Worm (Caenorhabditis elegans) whole organism, L1 larva: ENCODE measurements around the gene clc-9.
A peak's percentile ranks its signal among the peaks of the same experiment; 100 is the strongest.

Experiments used
- C04F5.9 ChIP-seq: sonication (generic microtip); optimal IDR thresholded peaks from 2 replicates; lab custom pipeline; 2016; ENCODE audit warnings: missing genetic modification characterization, missing compliant biosample characterization
- C16A3.4 ChIP-seq: fragments of 150-350 bp; optimal IDR thresholded peaks from 2 replicates; lab custom pipeline; 2014; ENCODE audit warnings: missing biosample characterization, missing genetic modification characterization
- C34B4.2 ChIP-seq: sonication (generic microtip); optimal IDR thresholded peaks from 2 replicates; lab custom pipeline; 2017; ENCODE audit warnings: mild to moderate bottlenecking, missing genetic modification characterization, missing compliant biosample characterization
- F16B12.6 ChIP-seq: fragments of 150-350 bp; optimal IDR thresholded peaks from 2 replicates; lab custom pipeline; 2014; ENCODE audit warnings: missing biosample characterization, missing genetic modification characterization
- Y116A8C.19 ChIP-seq: sonication (generic microtip); optimal IDR thresholded peaks from 2 replicates; lab custom pipeline; 2016; ENCODE audit warnings: missing compliant biosample characterization, missing genetic modification characterization, borderline replicate concordance
- aha-1 ChIP-seq: fragments of 150-350 bp; optimal IDR thresholded peaks from 2 replicates; lab custom pipeline; 2014; ENCODE audit warnings: missing biosample characterization, missing genetic modification characterization
- alr-1 ChIP-seq: fragments of 200-800 bp; sonication (Bioruptor generic); optimal IDR thresholded peaks from 2 replicates; lab custom pipeline; 2018; ENCODE audit warnings: borderline replicate concordance, mild to moderate bottlenecking, missing genetic modification characterization, missing compliant biosample characterization
- aly-2 ChIP-seq: fragments of 150-350 bp; optimal IDR thresholded peaks from 2 replicates; lab custom pipeline; 2014; ENCODE audit warnings: missing biosample characterization, missing genetic modification characterization
- ama-1 ChIP-seq: fragments of 150-350 bp; optimal IDR thresholded peaks from 2 replicates; lab custom pipeline; 2014
- ceh-82 ChIP-seq, 3 experiments: fragments of 150-350 bp in 1 of 3; sonication (generic microtip) in 2 of 3; optimal IDR thresholded peaks; 2 replicates each; lab custom pipeline; 2014 to 2017; ENCODE audit warnings: missing biosample characterization in 3 of 3, missing genetic modification characterization in 3 of 3
- ceh-90 ChIP-seq: sonication (generic microtip); optimal IDR thresholded peaks from 2 replicates; lab custom pipeline; 2016; ENCODE audit warnings: missing genetic modification characterization, missing compliant biosample characterization
- dpl-1 ChIP-seq, 3 experiments: fragments of 150-350 bp in 2 of 3; sonication (generic microtip) in 1 of 3; optimal IDR thresholded peaks; 2 replicates each; lab custom pipeline; 2014 to 2017; ENCODE audit warnings: missing biosample characterization in 3 of 3, missing genetic modification characterization in 3 of 3, missing genetic modification reagents in 3 of 3
- efl-1 ChIP-seq, 4 experiments: fragments of 150-350 bp; optimal IDR thresholded peaks in 3 of 4; peaks in 1 of 4; 1 replicate in 1 of 4; 2 replicates in 3 of 4; lab custom pipeline; 2014; ENCODE audit warnings: missing biosample characterization in 2 of 4, missing genetic modification characterization in 2 of 4, missing genetic modification reagents in 2 of 4
- efl-3 ChIP-seq: fragments of 200-800 bp; sonication (Bioruptor generic); optimal IDR thresholded peaks from 2 replicates; lab custom pipeline; 2018; ENCODE audit warnings: mild to moderate bottlenecking, missing genetic modification characterization, missing compliant biosample characterization
- egl-13 ChIP-seq: sonication (generic microtip); optimal IDR thresholded peaks from 2 replicates; lab custom pipeline; 2016; ENCODE audit warnings: missing genotype, missing genetic modification reagents, missing genetic modification characterization, missing compliant biosample characterization
- elt-2 ChIP-seq: sonication (generic microtip); optimal IDR thresholded peaks from 2 replicates; lab custom pipeline; 2016; ENCODE audit warnings: missing genetic modification characterization, mild to moderate bottlenecking, inconsistent platforms, missing compliant biosample characterization, missing genetic modification reagents
- ets-5 ChIP-seq: fragments of 200-800 bp; sonication (Bioruptor generic); IDR thresholded peaks from 2 replicates; pipeline ENCODE4 v1.3.6; 2022; ENCODE audit warnings: missing genetic modification characterization, missing compliant biosample characterization
- fkh-4 ChIP-seq: sonication (generic microtip); optimal IDR thresholded peaks from 2 replicates; lab custom pipeline; 2016; ENCODE audit warnings: missing compliant biosample characterization, missing genetic modification characterization, borderline replicate concordance
- hlh-17 ChIP-seq: fragments of 200-800 bp; sonication (Bioruptor generic); optimal IDR thresholded peaks from 2 replicates; lab custom pipeline; 2018; ENCODE audit warnings: missing genetic modification characterization, mild to moderate bottlenecking, missing compliant biosample characterization, moderate library complexity, borderline replicate concordance
- isw-1 ChIP-seq: fragments of 200-800 bp; sonication (Bioruptor generic); IDR thresholded peaks from 2 replicates; pipeline ENCODE4 v1.3.6; 2022; ENCODE audit warnings: missing genetic modification characterization, missing compliant biosample characterization
- jun-1 ChIP-seq: fragments of 150-350 bp; optimal IDR thresholded peaks from 2 replicates; lab custom pipeline; 2014; ENCODE audit warnings: missing biosample characterization, missing genetic modification reagents, missing genetic modification characterization
- lin-14 ChIP-seq: fragments of 200-800 bp; sonication (Bioruptor generic); optimal IDR thresholded peaks from 2 replicates; lab custom pipeline; 2018; ENCODE audit warnings: mild to moderate bottlenecking, missing genetic modification characterization, moderate library complexity, missing compliant biosample characterization
- lin-15B ChIP-seq: fragments of 150-350 bp; sonication (generic microtip); optimal IDR thresholded peaks from 3 replicates; lab custom pipeline; 2014; ENCODE audit warnings: missing biosample characterization, missing genetic modification characterization
- lin-35 ChIP-seq, 2 experiments: fragments of 150-350 bp; optimal IDR thresholded peaks; 2 replicates each; lab custom pipeline; 2014; ENCODE audit warnings: missing biosample characterization in 2 of 2, missing genetic modification characterization in 2 of 2, missing genetic modification reagents in 2 of 2
- lin-39 ChIP-seq: fragments of 150-350 bp; optimal IDR thresholded peaks from 2 replicates; lab custom pipeline; 2014; ENCODE audit warnings: missing biosample characterization, missing genetic modification reagents, missing genetic modification characterization
- mef-2 ChIP-seq: fragments of 150-350 bp; optimal IDR thresholded peaks from 2 replicates; lab custom pipeline; 2014; ENCODE audit warnings: missing biosample characterization, missing genetic modification characterization
- mep-1 ChIP-seq: fragments of 150-350 bp; optimal IDR thresholded peaks from 2 replicates; lab custom pipeline; 2014; ENCODE audit warnings: missing biosample characterization, missing genetic modification characterization
- nhr-19 ChIP-seq: fragments of 200-800 bp; sonication (Bioruptor generic); conservative IDR thresholded peaks from 2 replicates; pipeline ENCODE4 v1.3.6; 2022; ENCODE audit warnings: missing genetic modification characterization, missing compliant biosample characterization
- nhr-237 ChIP-seq: fragments of 150-350 bp; optimal IDR thresholded peaks from 2 replicates; lab custom pipeline; 2014; ENCODE audit warnings: missing biosample characterization, missing genetic modification characterization
- nhr-28 ChIP-seq: fragments of 150-350 bp; optimal IDR thresholded peaks from 2 replicates; lab custom pipeline; 2014; ENCODE audit warnings: missing biosample characterization, missing genetic modification characterization
- nhr-47 ChIP-seq: sonication (generic microtip); optimal IDR thresholded peaks from 2 replicates; lab custom pipeline; 2016; ENCODE audit warnings: mild to moderate bottlenecking, missing genetic modification characterization, moderate library complexity, missing compliant biosample characterization
- nhr-71 ChIP-seq: sonication (generic microtip); optimal IDR thresholded peaks from 2 replicates; lab custom pipeline; 2016; ENCODE audit warnings: mild to moderate bottlenecking, missing genetic modification characterization, moderate library complexity, missing compliant biosample characterization
- nhr-76 ChIP-seq: sonication (generic microtip); optimal IDR thresholded peaks from 2 replicates; lab custom pipeline; 2017; ENCODE audit warnings: missing biosample characterization, missing genetic modification characterization
- nhr-84 ChIP-seq: sonication (generic microtip); optimal IDR thresholded peaks from 2 replicates; lab custom pipeline; 2017; ENCODE audit warnings: missing biosample characterization, missing genetic modification characterization
- nhr-85 ChIP-seq: sonication (generic microtip); peaks from one replicate; lab custom pipeline; 2016; ENCODE audit warnings: missing genetic modification characterization, inconsistent platforms, missing compliant biosample characterization
- nhr-90 ChIP-seq: sonication (generic microtip); optimal IDR thresholded peaks from 2 replicates; lab custom pipeline; 2016; ENCODE audit warnings: mild to moderate bottlenecking, missing genetic modification characterization, missing compliant biosample characterization; ENCODE audit not compliant: poor library complexity
- pax-3 ChIP-seq: fragments of 200-800 bp; sonication (Bioruptor generic); optimal IDR thresholded peaks from 2 replicates; lab custom pipeline; 2018; ENCODE audit warnings: mild to moderate bottlenecking, missing genetic modification characterization, moderate library complexity, missing compliant biosample characterization
- pqm-1 ChIP-seq: sonication (generic microtip); optimal IDR thresholded peaks from 3 replicates; lab custom pipeline; 2017; ENCODE audit warnings: missing biosample characterization, missing genetic modification characterization
- rnt-1 ChIP-seq: sonication (generic microtip); optimal IDR thresholded peaks from 2 replicates; lab custom pipeline; 2016; ENCODE audit warnings: mild to moderate bottlenecking, missing genetic modification characterization, moderate library complexity, missing compliant biosample characterization
- skn-1 ChIP-seq: fragments of 150-350 bp; optimal IDR thresholded peaks from 2 replicates; lab custom pipeline; 2014; ENCODE audit warnings: missing biosample characterization, missing genetic modification characterization
- snpc-4 ChIP-seq: fragments of 150-350 bp; optimal IDR thresholded peaks from 2 replicates; lab custom pipeline; 2014; ENCODE audit warnings: missing biosample characterization, missing genetic modification characterization
- sox-4 ChIP-seq: sonication (generic microtip); optimal IDR thresholded peaks from 2 replicates; lab custom pipeline; 2016; ENCODE audit warnings: missing genetic modification characterization, missing compliant biosample characterization
- swsn-7 ChIP-seq: sonication (generic microtip); optimal IDR thresholded peaks from 2 replicates; lab custom pipeline; 2016; ENCODE audit warnings: missing genetic modification characterization, missing compliant biosample characterization
- tlp-1 ChIP-seq: fragments of 150-350 bp; optimal IDR thresholded peaks from 2 replicates; lab custom pipeline; 2014; ENCODE audit warnings: missing biosample characterization, missing genetic modification characterization
- unc-130 ChIP-seq: fragments of 150-350 bp; optimal IDR thresholded peaks from 2 replicates; lab custom pipeline; 2017; ENCODE audit warnings: missing biosample characterization, missing genetic modification characterization, inconsistent platforms
- unc-30 ChIP-seq: sonication (generic microtip); optimal IDR thresholded peaks from 2 replicates; lab custom pipeline; 2017; ENCODE audit warnings: missing biosample characterization, missing genetic modification characterization
- unc-98 ChIP-seq: fragments of 200-800 bp; sonication (Bioruptor generic); IDR thresholded peaks from 2 replicates; pipeline ENCODE4 v1.3.6; 2022; ENCODE audit warnings: missing genetic modification characterization, missing compliant biosample characterization
- vab-15 ChIP-seq: sonication (generic microtip); optimal IDR thresholded peaks from 2 replicates; lab custom pipeline; 2017; ENCODE audit warnings: missing genotype, mild to moderate bottlenecking, missing genetic modification characterization, missing compliant biosample characterization
- xbp-1 ChIP-seq: sonication (generic microtip); optimal IDR thresholded peaks from 2 replicates; lab custom pipeline; 2016; ENCODE audit warnings: missing genetic modification characterization, missing compliant biosample characterization
- zag-1 ChIP-seq: fragments of 150-350 bp; optimal IDR thresholded peaks from 2 replicates; lab custom pipeline; 2014; ENCODE audit warnings: missing biosample characterization, missing genetic modification characterization
- ztf-11 ChIP-seq, 2 experiments: sonication (generic microtip); optimal IDR thresholded peaks; 2 replicates each; lab custom pipeline; 2016 to 2017; ENCODE audit warnings: missing genetic modification characterization in 2 of 2, missing biosample characterization in 1 of 2, missing compliant biosample characterization in 1 of 2

clc-9 gene

DNA sequence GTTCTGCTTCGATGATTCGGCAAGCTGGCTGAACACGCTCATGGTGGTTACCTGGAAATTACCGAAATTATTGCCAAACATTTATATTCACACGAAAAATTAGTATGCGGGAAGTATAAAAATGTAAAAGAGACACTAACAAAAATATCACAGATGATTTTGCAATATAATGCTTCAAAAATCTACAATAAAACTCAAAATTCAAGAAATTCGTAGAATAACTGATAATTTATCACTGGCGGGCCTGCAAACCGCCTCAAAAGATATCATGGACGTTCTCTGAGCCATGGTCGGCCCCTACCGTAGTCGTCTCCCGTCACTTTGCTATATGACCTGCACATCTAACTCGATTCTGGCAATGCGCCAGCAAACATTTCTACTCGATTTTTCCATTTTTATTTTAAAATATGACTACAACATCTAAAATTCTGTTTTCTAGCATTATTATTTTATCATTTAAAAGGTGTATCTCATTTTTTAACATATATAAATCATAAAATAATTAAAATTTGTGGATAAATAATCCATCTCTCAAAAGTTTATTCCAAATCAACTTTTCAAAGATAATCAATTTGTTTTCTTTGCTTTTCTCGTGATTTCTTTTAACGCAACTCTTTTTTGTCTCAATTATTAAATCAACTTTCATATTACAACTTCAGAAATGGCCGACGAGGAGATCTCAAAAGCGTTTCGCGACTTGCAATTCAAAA, 36.9 kb downstream of the clc-9 start, which contains the start of the genes F01G4.6 and pfd-1 (continued):
- TF ChIP-seq xbp-1 (tag; lab: Kevin White, UChicago) = peak; percentile 98
- TF ChIP-seq nhr-237 (tag; lab: Kevin White, UChicago) = peak; percentile 85
- TF ChIP-seq ceh-90 (tag; lab: Kevin White, UChicago) = no peak
- peak; percentile 53 for TF ChIP-seq C34B4.2 (tag; lab: Kevin White, UChicago)
- peak; percentile 87 to 91 for TF ChIP-seq lin-35 (GFP tag; optimal IDR thresholded peaks at IDR 0.05; lab: Kevin White, UChicago)
- peak; percentile 83 to 86 (median 86) for TF ChIP-seq dpl-1 (GFP tag; optimal IDR thresholded peaks at IDR 0.05; lab: Kevin White, UChicago)
- TF ChIP-seq ztf-11 (tag; optimal IDR thresholded peaks at IDR 0.05; lab: Kevin White, UChicago) = peak in 1 of 2 experiments; percentile 81
- no peak for TF ChIP-seq nhr-84
- TF ChIP-seq sox-4 = peak; percentile 68
- peak; percentile 83 for TF ChIP-seq C04F5.9 (tag; lab: Kevin White, UChicago)
- peak; percentile 89 to 92 for TF ChIP-seq efl-1 (optimal IDR thresholded peaks at IDR 0.05; lab: Kevin White, UChicago)
- TF ChIP-seq efl-1 (GFP tag; optimal IDR thresholded peaks at IDR 0.05 in 1 of 2; lab: Kevin White, UChicago) = peak; percentile 81 to 98
- TF ChIP-seq jun-1 (tag; lab: Kevin White, UChicago) = peak; percentile 91
- peak; percentile 89 for TF ChIP-seq egl-13
- peak; percentile 88 for TF ChIP-seq skn-1 (tag; lab: Kevin White, UChicago)
- TF ChIP-seq efl-3 (GFP tag; lab: Kevin White, UChicago) = no peak
- TF ChIP-seq F16B12.6 (tag; lab: Kevin White, UChicago) = peak; percentile 73
- TF ChIP-seq mep-1 = peak; percentile 92
- peak; percentile 96 for TF ChIP-seq nhr-47 (tag; lab: Kevin White, UChicago)
- peak; percentile 80 for TF ChIP-seq snpc-4 (tag; lab: Kevin White, UChicago)
- peak; percentile 37 for TF ChIP-seq aha-1
- peak; percentile 96 for TF ChIP-seq lin-14 (GFP tag; lab: Kevin White, UChicago)
- no peak for TF ChIP-seq pqm-1 (tag; lab: Kevin White, UChicago)
- peak; percentile 53 for TF ChIP-seq mef-2 (tag; lab: Kevin White, UChicago)
- TF ChIP-seq nhr-28 (tag; lab: Kevin White, UChicago) = no peak
- TF ChIP-seq ama-1 = peak; percentile 46
- peak; percentile 99 for TF ChIP-seq unc-130 (tag; lab: Kevin White, UChicago)
- peak; percentile 95 for TF ChIP-seq isw-1 (GFP tag; lab: Robert Waterston, UW)
- TF ChIP-seq Y116A8C.19 (tag; lab: Kevin White, UChicago) = no peak
- peak; percentile 64 for TF ChIP-seq fkh-4 (tag; lab: Kevin White, UChicago)
- TF ChIP-seq rnt-1 (tag; lab: Kevin White, UChicago) = peak; percentile 93
- peak; percentile 95 for TF ChIP-seq swsn-7 (tag; lab: Kevin White, UChicago)
- no peak; the same call in 1 of the 2 replicates for TF ChIP-seq unc-98 (GFP tag; lab: Robert Waterston, UW)
- TF ChIP-seq pax-3 (tag; lab: Kevin White, UChicago) = peak; percentile 91
- TF ChIP-seq nhr-76 (tag; lab: Kevin White, UChicago) = no peak
- TF ChIP-seq tlp-1 (tag; lab: Kevin White, UChicago) = no peak
- peak; percentile 58 for TF ChIP-seq lin-39 (tag; lab: Kevin White, UChicago)
- peak; percentile 97 for TF ChIP-seq nhr-71 (tag; lab: Kevin White, UChicago)
- TF ChIP-seq ets-5 = no peak
- peak; percentile 97 for TF ChIP-seq zag-1 (tag; lab: Kevin White, UChicago)
- TF ChIP-seq C16A3.4 (tag; lab: Kevin White, UChicago) = peak; percentile 95
- no peak for TF ChIP-seq unc-30 (tag; lab: Kevin White, UChicago)
- peak; percentile 96 for TF ChIP-seq nhr-85 (tag; lab: Kevin White, UChicago)
- TF ChIP-seq aly-2 (tag; lab: Kevin White, UChicago) = peak; percentile 86
- TF ChIP-seq alr-1 (tag; lab: Kevin White, UChicago) = no peak
- TF ChIP-seq elt-2 (tag; lab: Kevin White, UChicago) = peak; percentile 84
- peak; percentile 100 for TF ChIP-seq nhr-19
- TF ChIP-seq lin-15B = peak; percentile 86
- TF ChIP-seq hlh-17 = no peak
- peak; percentile 92 for TF ChIP-seq nhr-90
- TF ChIP-seq ceh-82 (tag; optimal IDR thresholded peaks at IDR 0.05; lab: Kevin White, UChicago) = peak; percentile 95 to 97 (median 97)
- TF ChIP-seq vab-15 = peak; percentile 83
